Worm (Caenorhabditis elegans): ENCODE data around the gene F08F8.7.

DNA sequence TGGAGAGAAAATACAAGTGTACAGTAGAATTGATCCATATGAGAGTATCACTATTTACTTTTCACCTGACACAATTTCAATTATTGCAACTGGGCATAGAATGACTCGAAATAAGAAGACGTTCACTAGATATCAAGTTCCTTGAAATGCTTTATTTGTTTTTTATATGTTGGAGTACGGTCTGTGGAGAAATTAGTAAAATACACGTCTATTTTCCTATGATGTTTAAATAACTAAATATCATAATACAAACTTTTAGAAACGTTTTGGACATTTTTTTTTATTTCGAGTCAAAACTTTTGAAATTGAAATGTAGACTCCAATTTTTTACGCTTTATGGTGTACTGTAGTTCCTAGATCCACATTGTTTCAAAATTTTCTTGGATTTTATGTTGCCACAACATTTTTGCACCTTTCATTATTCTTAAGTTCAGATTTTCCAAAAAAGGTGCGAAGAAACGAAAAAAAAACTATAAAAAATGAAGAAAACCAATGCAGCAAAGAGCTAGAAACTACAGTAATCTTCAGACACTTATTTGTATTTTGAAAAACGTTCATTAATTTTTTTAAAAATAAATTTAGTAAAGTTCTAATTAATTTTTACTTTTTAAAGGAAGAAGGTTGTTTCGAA is 22.6 kb upstream of the F08F8.7 start:
- TF ChIP-seq nhr-28 (tag; optimal IDR thresholded peaks at IDR 0.05) (no peak), nhr-237 (tag; optimal IDR thresholded peaks at IDR 0.05) (no peak), unc-39 (tag; optimal IDR thresholded peaks at IDR 0.05) (no peak), lin-1 (GFP tag; IDR thresholded peaks at IDR 0.05) (no peak)
